Worm (Caenorhabditis elegans): Measurements from ENCODE around the gene F36G9.15.

DNA sequence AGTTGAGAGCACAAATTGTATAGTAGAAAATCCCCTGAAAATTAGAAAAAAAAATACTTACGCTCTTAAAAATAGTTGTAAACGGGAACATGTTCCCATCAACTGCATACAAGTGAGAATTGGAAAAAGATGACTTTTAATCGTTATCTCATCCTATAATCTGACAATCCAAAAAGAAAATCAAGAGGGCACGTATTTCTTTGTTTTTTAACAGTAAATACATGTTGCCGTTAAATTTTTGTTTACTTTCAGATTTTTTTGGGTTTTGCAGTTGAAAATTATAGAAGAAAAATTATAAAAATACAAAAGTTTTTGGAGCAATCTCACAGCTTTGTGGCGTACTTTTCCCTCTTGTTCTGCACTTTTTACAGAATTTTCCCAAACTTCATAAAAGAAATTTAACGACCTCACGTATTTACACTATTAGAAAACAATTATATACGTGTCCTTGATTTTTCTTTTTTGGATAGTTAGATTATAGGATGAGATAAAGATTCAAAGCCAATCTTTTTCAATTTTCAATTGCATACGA, 8.7 kb upstream of the F36G9.15 start, which contains the start of the genes C06C6.9 and C06C6.8:
- TF ChIP-seq lin-39 (tag; optimal IDR thresholded peaks at IDR 0.05) (no peak), nhr-28 (tag; optimal IDR thresholded peaks at IDR 0.05) (no peak), zag-1 (tag; optimal IDR thresholded peaks at IDR 0.05) (no peak), nfya-1 (tag; optimal IDR thresholded peaks at IDR 0.05; ENCODE audit: insufficient read depth) (no peak), snpc-4 (tag; optimal IDR thresholded peaks at IDR 0.05) (no peak), lin-15B (tag; optimal IDR thresholded peaks at IDR 0.05) (no peak), ztf-4 (tag; optimal IDR thresholded peaks at IDR 0.05) (no peak), mdl-1 (tag; optimal IDR thresholded peaks at IDR 0.05) (no peak), ztf-11 (tag; optimal IDR thresholded peaks at IDR 0.05) (no peak), unc-62 (GFP tag; optimal IDR thresholded peaks at IDR 0.05) (no peak), R02D3.7 (tag; optimal IDR thresholded peaks at IDR 0.05) (no peak)
